Fruit fly (Drosophila melanogaster): ENCODE measurements around the gene smp-30.

The smp-30 gene

DNA sequence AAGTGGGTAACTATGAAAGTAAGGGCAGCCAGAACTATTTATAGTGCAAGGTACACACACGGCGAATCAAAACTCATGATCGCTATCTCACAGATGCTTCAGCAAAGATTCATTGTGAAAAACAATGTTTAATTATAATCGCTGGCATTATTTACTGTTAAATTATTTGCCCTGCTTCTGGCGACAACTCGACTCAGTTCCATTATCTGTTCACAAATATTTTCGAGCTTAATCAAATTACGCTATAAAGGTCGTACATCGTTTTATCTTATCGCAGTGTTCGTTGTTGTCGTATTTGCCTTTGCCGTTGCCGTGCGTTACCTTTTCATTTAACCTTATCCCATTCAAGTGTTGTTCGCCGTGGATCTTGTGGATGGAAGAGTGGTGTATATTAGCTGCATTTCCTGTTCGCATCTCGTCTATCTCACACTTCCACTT, 42.1 kb downstream of the smp-30 start (continued):
- TF ChIP-seq Med (GFP tag) (no peak), tin (GFP tag; optimal IDR thresholded peaks at IDR 0.05) (no peak), Eip74EF (GFP tag; optimal IDR thresholded peaks at IDR 0.05) (peak in 1 of 2 experiments; percentile 36), CG7556 (GFP tag; optimal IDR thresholded peaks at IDR 0.05) (no peak), Stat92E (GFP tag; optimal IDR thresholded peaks at IDR 0.05) (no peak), CG4360 (GFP tag; IDR thresholded peaks at IDR 0.05) (peak; percentile 12; the same call in 1 of the 2 replicates), br (optimal IDR thresholded peaks at IDR 0.05) (no peak), vnd (GFP tag; IDR thresholded peaks at IDR 0.05; ENCODE audit: partially characterized antibody) (no peak), CG17328 (GFP tag; IDR thresholded peaks at IDR 0.05) (no peak), Ets65A (GFP tag) (no peak), CG12071 (GFP tag; optimal IDR thresholded peaks at IDR 0.05) (peak; percentile 25), CG31365 (tag; optimal IDR thresholded peaks at IDR 0.05) (peak; percentile 3), CG9817 (tag; optimal IDR thresholded peaks at IDR 0.05) (no peak), otp (GFP tag; IDR thresholded peaks at IDR 0.05) (no peak), eve (GFP tag; optimal IDR thresholded peaks at IDR 0.05) (peak in 1 of 2 experiments; percentile 78), CG13287 (GFP tag; IDR thresholded peaks at IDR 0.05; ENCODE audit: partially characterized antibody) (no peak), CG3838 (GFP tag; optimal IDR thresholded peaks at IDR 0.05) (no peak), CG10147 (GFP tag; optimal IDR thresholded peaks at IDR 0.05) (no peak), CG15011 (GFP tag; optimal IDR thresholded peaks at IDR 0.05) (no peak), CG9727 (GFP tag; optimal IDR thresholded peaks at IDR 0.05) (peak; percentile 29), HLHmδ (GFP tag; optimal IDR thresholded peaks at IDR 0.05) (no peak), CG42726 (GFP tag; IDR thresholded peaks at IDR 0.05; ENCODE audit: partially characterized antibody) (no peak), Max (GFP tag; optimal IDR thresholded peaks at IDR 0.05) (no peak), CG12219 (GFP tag; optimal IDR thresholded peaks at IDR 0.05) (no peak), lola (GFP tag; optimal IDR thresholded peaks at IDR 0.05) (no peak), Atf-2 (GFP tag; optimal IDR thresholded peaks at IDR 0.05) (no peak), Asciz (GFP tag; optimal IDR thresholded peaks at IDR 0.05) (peak; percentile 39), CG6683 (GFP tag; optimal IDR thresholded peaks at IDR 0.05) (peak; percentile 36), CG8388 (GFP tag; optimal IDR thresholded peaks at IDR 0.05) (no peak), CG7839 (tag; optimal IDR thresholded peaks at IDR 0.05) (no peak), CG32532 (GFP tag; IDR thresholded peaks at IDR 0.05) (no peak), tup (GFP tag; optimal IDR thresholded peaks at IDR 0.05) (no peak), CG32767 (GFP tag; IDR thresholded peaks at IDR 0.05) (no peak), disco-r (GFP tag; optimal IDR thresholded peaks at IDR 0.05) (no peak), CG11247 (GFP tag; IDR thresholded peaks at IDR 0.05) (no peak), CG31441 (GFP tag; IDR thresholded peaks at IDR 0.05) (no peak), Taf1 (GFP tag; IDR thresholded peaks at IDR 0.05) (no peak), CG7987 (GFP tag; optimal IDR thresholded peaks at IDR 0.05) (peak; percentile 61), tio (GFP tag; optimal IDR thresholded peaks at IDR 0.05) (no peak), crc (GFP tag; optimal IDR thresholded peaks at IDR 0.05) (no peak), CG1603 (tag; optimal IDR thresholded peaks at IDR 0.05) (peak; percentile 13), Myb (GFP tag; optimal IDR thresholded peaks at IDR 0.05) (no peak), repo (GFP tag; optimal IDR thresholded peaks at IDR 0.05) (no peak), CG31224 (GFP tag; IDR thresholded peaks at IDR 0.05) (no peak), fd64A (GFP tag; optimal IDR thresholded peaks at IDR 0.05) (peak; percentile 48), lmd (GFP tag; IDR thresholded peaks at IDR 0.05) (no peak), CG7357 (GFP tag; IDR thresholded peaks at IDR 0.05) (no peak), pnt (GFP tag; optimal IDR thresholded peaks at IDR 0.05) (no peak)

Measured in whole organism, embryonic.